Worm (Caenorhabditis elegans) whole organism, L2 larva: Measurements from ENCODE around the gene str-156.

ENCODE experiments used
- C34F6.9 ChIP-seq: fragments of 150-350 bp; optimal IDR thresholded peaks from 2 replicates; lab custom pipeline; 2014; ENCODE audit warnings: missing biosample characterization, missing genetic modification characterization
- F13H6.1 ChIP-seq: sonication (generic microtip); optimal IDR thresholded peaks from 2 replicates; lab custom pipeline; 2016; ENCODE audit warnings: missing genetic modification characterization, missing compliant biosample characterization
- R02D3.7 ChIP-seq: fragments of 150-350 bp; optimal IDR thresholded peaks from 2 replicates; lab custom pipeline; 2014; ENCODE audit warnings: missing biosample characterization, missing genetic modification characterization
- Y55F3AM.14 ChIP-seq: fragments of 200-800 bp; sonication (Bioruptor generic); optimal IDR thresholded peaks from 2 replicates; lab custom pipeline; 2018; ENCODE audit warnings: mild to moderate bottlenecking, missing genetic modification characterization, missing compliant biosample characterization
- alr-1 ChIP-seq: fragments of 150-350 bp; optimal IDR thresholded peaks from 2 replicates; lab custom pipeline; 2014; ENCODE audit warnings: missing biosample characterization, missing genetic modification characterization
- aly-2 ChIP-seq: fragments of 150-350 bp; optimal IDR thresholded peaks from 2 replicates; lab custom pipeline; 2014; ENCODE audit warnings: missing biosample characterization, missing genetic modification characterization
- ceh-16 ChIP-seq: fragments of 150-350 bp; optimal IDR thresholded peaks from 2 replicates; lab custom pipeline; 2014; ENCODE audit warnings: missing biosample characterization, missing genetic modification characterization
- crh-2 ChIP-seq: sonication (generic microtip); optimal IDR thresholded peaks from 2 replicates; lab custom pipeline; 2017; ENCODE audit warnings: missing biosample characterization, missing genetic modification characterization
- dmd-4 ChIP-seq: sonication (generic microtip); optimal IDR thresholded peaks from 2 replicates; lab custom pipeline; 2017; ENCODE audit warnings: missing biosample characterization, missing genetic modification characterization
- egl-27 ChIP-seq: sonication (generic microtip); optimal IDR thresholded peaks from 3 replicates; lab custom pipeline; 2017; ENCODE audit warnings: missing biosample characterization, missing genetic modification reagents, missing genetic modification characterization
- elt-3 ChIP-seq: sonication (generic microtip); optimal IDR thresholded peaks from 2 replicates; lab custom pipeline; 2017; ENCODE audit warnings: missing biosample characterization, missing genetic modification characterization
- fos-1 ChIP-seq: fragments of 150-350 bp; optimal IDR thresholded peaks from 2 replicates; lab custom pipeline; 2014; ENCODE audit warnings: missing biosample characterization, missing genetic modification characterization
- lin-11 ChIP-seq: fragments of 150-350 bp; sonication (generic microtip); optimal IDR thresholded peaks from 2 replicates; lab custom pipeline; 2014; ENCODE audit warnings: missing biosample characterization, missing genetic modification characterization, inconsistent platforms, mixed read lengths
- lin-13 ChIP-seq: fragments of 150-350 bp; optimal IDR thresholded peaks from 2 replicates; lab custom pipeline; 2014; ENCODE audit warnings: missing biosample characterization, missing genetic modification reagents, missing genetic modification characterization
- lin-39 ChIP-seq: fragments of 150-350 bp; optimal IDR thresholded peaks from 2 replicates; lab custom pipeline; 2014; ENCODE audit warnings: missing biosample characterization, missing genetic modification reagents, missing genetic modification characterization
- lsy-2 ChIP-seq, 2 experiments: fragments of 150-350 bp in 1 of 2; sonication (generic microtip) in 1 of 2; optimal IDR thresholded peaks; 2 replicates each; lab custom pipeline; 2014 to 2017; ENCODE audit warnings: missing biosample characterization in 2 of 2, missing genetic modification characterization in 2 of 2
- mdl-1 ChIP-seq, 2 experiments: fragments of 150-350 bp in 1 of 2; sonication (generic microtip) in 1 of 2; optimal IDR thresholded peaks; 2 replicates each; lab custom pipeline; 2017; ENCODE audit warnings: missing biosample characterization in 2 of 2, missing genetic modification characterization in 2 of 2
- nhr-11 ChIP-seq: fragments of 150-350 bp; optimal IDR thresholded peaks from 2 replicates; lab custom pipeline; 2014; ENCODE audit warnings: missing biosample characterization, missing genetic modification characterization
- nhr-129 ChIP-seq: fragments of 150-350 bp; optimal IDR thresholded peaks from 2 replicates; lab custom pipeline; 2014; ENCODE audit warnings: missing biosample characterization, missing genetic modification characterization
- nhr-21 ChIP-seq: fragments of 150-350 bp; optimal IDR thresholded peaks from 2 replicates; lab custom pipeline; 2014; ENCODE audit warnings: missing biosample characterization, missing genetic modification characterization
- nhr-23 ChIP-seq: fragments of 150-350 bp; optimal IDR thresholded peaks from 2 replicates; lab custom pipeline; 2014; ENCODE audit warnings: missing biosample characterization, missing genetic modification reagents, missing genetic modification characterization
- nhr-237 ChIP-seq: fragments of 150-350 bp; optimal IDR thresholded peaks from 2 replicates; lab custom pipeline; 2014; ENCODE audit warnings: missing biosample characterization, missing genetic modification characterization
- nhr-25 ChIP-seq: fragments of 150-350 bp; sonication (generic microtip); optimal IDR thresholded peaks from 3 replicates; lab custom pipeline; 2014; ENCODE audit warnings: missing biosample characterization, missing genetic modification characterization
- nhr-77 ChIP-seq: fragments of 150-350 bp; optimal IDR thresholded peaks from 2 replicates; lab custom pipeline; 2014; ENCODE audit warnings: missing biosample characterization, missing genetic modification characterization
- peb-1 ChIP-seq: fragments of 150-350 bp; optimal IDR thresholded peaks from 2 replicates; lab custom pipeline; 2014; ENCODE audit warnings: missing biosample characterization, missing genetic modification characterization
- sem-4 ChIP-seq: fragments of 150-350 bp; optimal IDR thresholded peaks from 2 replicates; lab custom pipeline; 2014; ENCODE audit warnings: missing biosample characterization, missing genetic modification reagents, missing genetic modification characterization
- skn-1 ChIP-seq: sonication (generic microtip); optimal IDR thresholded peaks from 2 replicates; lab custom pipeline; 2017; ENCODE audit warnings: missing biosample characterization, missing genetic modification characterization
- sma-9 ChIP-seq, 2 experiments: fragments of 150-350 bp in 1 of 2; sonication (generic microtip) in 1 of 2; optimal IDR thresholded peaks; 2 replicates each; lab custom pipeline; 2014 to 2016; ENCODE audit warnings: missing genetic modification characterization in 2 of 2, mild to moderate bottlenecking in 1 of 2, missing biosample characterization in 1 of 2, missing compliant biosample characterization in 1 of 2, missing genetic modification reagents in 1 of 2, moderate library complexity in 1 of 2
- unc-39 ChIP-seq: fragments of 150-350 bp; optimal IDR thresholded peaks from 2 replicates; lab custom pipeline; 2014; ENCODE audit warnings: missing biosample characterization, missing genetic modification characterization
- unc-55 ChIP-seq: fragments of 150-350 bp; sonication (generic microtip); optimal IDR thresholded peaks from 3 replicates; lab custom pipeline; 2014; ENCODE audit warnings: missing biosample characterization, missing genetic modification reagents, missing genetic modification characterization
- unc-62 ChIP-seq: fragments of 150-350 bp; optimal IDR thresholded peaks from 2 replicates; lab custom pipeline; 2014; ENCODE audit warnings: missing biosample characterization, missing genetic modification reagents, missing genetic modification characterization
- zag-1 ChIP-seq: fragments of 150-350 bp; optimal IDR thresholded peaks from 2 replicates; lab custom pipeline; 2014; ENCODE audit warnings: missing biosample characterization, missing genetic modification characterization
- ztf-11 ChIP-seq: sonication (generic microtip); optimal IDR thresholded peaks from 2 replicates; lab custom pipeline; 2017; ENCODE audit warnings: missing biosample characterization, missing genetic modification characterization
- ztf-4 ChIP-seq: fragments of 150-350 bp; optimal IDR thresholded peaks from 2 replicates; lab custom pipeline; 2014; ENCODE audit warnings: missing biosample characterization, missing genetic modification characterization

The str-156 gene

DNA sequence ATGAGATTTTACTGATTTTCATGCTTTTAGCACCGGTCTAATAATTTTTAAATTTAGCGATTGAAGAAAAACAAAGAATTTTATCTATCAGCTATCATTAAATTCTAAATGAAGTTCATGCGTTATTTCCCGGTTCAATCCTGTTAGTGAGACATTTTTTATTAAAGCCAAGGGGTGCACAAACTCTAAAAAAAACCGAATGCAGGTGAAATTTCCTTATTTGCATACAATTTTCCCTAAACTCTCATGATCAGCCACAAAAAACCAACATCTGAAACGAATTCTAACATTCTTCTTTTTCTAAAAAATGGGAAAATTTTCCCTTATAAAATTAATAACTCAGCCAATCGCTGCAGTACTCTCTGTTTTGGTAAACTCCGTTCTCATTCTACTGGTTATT is at the start of gene str-156:
Gene str-156 (plus strand): TSS at position 301 of the 400 bp plus-strand sequence.
- no peak for TF ChIP-seq unc-62 (GFP tag; lab: Kevin White, UChicago)
- no peak for TF ChIP-seq egl-27 (tag; lab: Kevin White, UChicago)
- no peak for TF ChIP-seq ztf-4 (tag; lab: Kevin White, UChicago)
- TF ChIP-seq lsy-2 (tag; optimal IDR thresholded peaks at IDR 0.05; lab: Kevin White, UChicago) = no peak
- TF ChIP-seq lin-13 = no peak
- TF ChIP-seq mdl-1 (tag; optimal IDR thresholded peaks at IDR 0.05; lab: Kevin White, UChicago) = no peak
- TF ChIP-seq R02D3.7 (tag; lab: Kevin White, UChicago) = no peak
- TF ChIP-seq sem-4 = no peak
- no peak for TF ChIP-seq alr-1 (tag; lab: Kevin White, UChicago)
- no peak for TF ChIP-seq nhr-237 (tag; lab: Kevin White, UChicago)
- TF ChIP-seq fos-1 (tag; lab: Kevin White, UChicago) = no peak
- no peak for TF ChIP-seq ztf-11 (tag; lab: Kevin White, UChicago)
- no peak for TF ChIP-seq nhr-25
- TF ChIP-seq lin-39 = no peak
- TF ChIP-seq aly-2 (tag; lab: Kevin White, UChicago) = no peak
- TF ChIP-seq unc-55 = no peak
- no peak for TF ChIP-seq skn-1 (tag; lab: Kevin White, UChicago)
- TF ChIP-seq nhr-21 (tag; lab: Kevin White, UChicago) = no peak
- no peak for TF ChIP-seq dmd-4 (tag; lab: Kevin White, UChicago)

DNA sequence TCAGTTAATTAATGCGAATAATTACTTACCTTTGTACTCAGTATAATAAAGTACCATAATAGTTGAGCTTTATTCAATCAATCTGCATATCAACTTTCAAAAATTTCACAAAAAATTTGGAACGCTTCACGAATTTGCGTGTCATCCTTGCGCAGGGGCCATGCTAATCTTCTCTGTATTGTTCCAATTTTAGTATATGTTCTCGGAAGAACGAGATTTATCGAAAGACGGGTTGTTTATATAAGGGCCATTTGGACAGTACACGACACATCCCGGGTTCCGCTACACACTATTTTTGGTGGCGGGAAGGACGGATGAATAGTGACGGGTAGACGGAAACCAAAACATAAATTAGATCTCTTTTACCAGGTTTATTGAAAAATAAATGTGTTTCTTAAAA is 48.7 kb upstream of the str-156 start:
- TF ChIP-seq lin-13 = no peak
- no peak for TF ChIP-seq nhr-23 (tag; lab: Kevin White, UChicago)
- TF ChIP-seq ceh-16 (tag; lab: Kevin White, UChicago) = no peak
- no peak for TF ChIP-seq mdl-1 (tag; optimal IDR thresholded peaks at IDR 0.05; lab: Kevin White, UChicago)
- no peak for TF ChIP-seq aly-2 (tag; lab: Kevin White, UChicago)
- no peak for TF ChIP-seq crh-2 (tag; lab: Kevin White, UChicago)
- no peak for TF ChIP-seq lin-11
- no peak for TF ChIP-seq unc-62 (GFP tag; lab: Kevin White, UChicago)

DNA sequence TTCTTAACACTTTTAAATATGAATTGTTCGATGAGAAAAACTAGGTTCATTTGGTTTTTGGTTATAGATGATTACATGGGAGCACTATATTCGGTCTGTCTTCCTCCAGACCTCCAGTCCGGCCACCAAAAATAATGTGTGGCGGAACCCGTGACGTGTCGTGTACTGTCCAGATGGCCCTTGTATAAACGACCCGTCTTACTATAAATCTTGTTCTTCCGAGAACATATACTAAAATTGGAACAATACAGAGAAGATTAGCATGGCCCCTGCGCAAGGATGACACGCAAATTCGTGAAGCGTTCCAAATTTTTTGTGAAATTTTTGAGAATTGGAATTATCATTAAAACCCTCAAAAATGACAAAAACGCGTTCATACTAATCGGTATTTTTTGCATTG is 46.6 kb upstream of the str-156 start:
- TF ChIP-seq zag-1 (tag; lab: Kevin White, UChicago) (no peak), ceh-16 (tag; lab: Kevin White, UChicago) (no peak), sem-4 (no peak)
- TF ChIP-seq, all 48 proteins: peak for 0

DNA sequence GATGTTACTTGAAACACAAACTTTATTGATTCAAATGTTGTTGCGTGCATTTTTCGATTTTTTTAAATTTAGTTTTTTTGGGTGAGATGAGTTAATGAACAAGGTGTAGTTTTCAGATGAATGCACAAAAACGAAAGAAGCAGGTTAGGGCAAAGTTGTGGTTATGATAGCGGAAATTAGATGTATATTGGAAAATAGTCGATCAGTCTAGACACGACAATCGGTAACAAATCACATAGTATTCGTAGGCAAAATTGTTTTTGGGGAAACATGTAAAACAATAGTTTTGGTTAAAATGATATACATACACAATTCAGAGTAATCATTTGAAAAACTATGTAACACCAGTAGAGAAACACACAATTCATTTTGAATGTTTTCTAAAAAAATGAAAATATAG is 45.6 kb upstream of the str-156 start, which contains the start of gene str-172:
Gene str-172 (minus strand): TSS at position 101 of the 400 bp plus-strand sequence.
- TF ChIP-seq lin-13 = no peak
- no peak for TF ChIP-seq C34F6.9 (tag; lab: Kevin White, UChicago)
- no peak for TF ChIP-seq sma-9 (GFP tag; optimal IDR thresholded peaks at IDR 0.05; lab: Kevin White, UChicago)
- no peak for TF ChIP-seq sma-9 (tag; optimal IDR thresholded peaks at IDR 0.05; lab: Kevin White, UChicago)
- no peak for TF ChIP-seq nhr-77 (tag; lab: Kevin White, UChicago)
- TF ChIP-seq lin-11 = no peak
- TF ChIP-seq nhr-129 (tag; lab: Kevin White, UChicago) = no peak
- TF ChIP-seq, all 48 proteins: peak for 0

DNA sequence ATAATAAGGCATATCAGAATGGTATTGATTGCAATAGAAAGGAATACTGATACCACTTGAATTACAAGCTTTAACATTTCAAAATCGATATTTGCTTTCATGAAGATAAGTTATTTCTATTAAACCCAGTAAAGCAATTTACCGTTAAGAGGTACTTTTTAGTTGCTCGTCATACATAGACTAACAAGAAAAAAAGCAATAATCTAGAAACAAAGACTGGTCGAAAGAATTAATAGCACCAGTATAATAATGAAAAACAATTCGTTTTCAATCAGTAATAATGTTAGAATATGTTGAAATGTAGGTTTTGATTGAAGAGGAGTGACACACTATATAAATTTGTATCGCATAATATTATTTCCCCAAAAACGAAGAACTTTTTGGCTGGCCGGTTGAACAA is 42.6 kb upstream of the str-156 start, which contains the start of gene str-175:
Gene str-175 (minus strand): TSS at position 101 of the 400 bp plus-strand sequence.
- TF ChIP-seq unc-39 (tag; lab: Kevin White, UChicago) = no peak
- no peak for TF ChIP-seq lin-39
- TF ChIP-seq elt-3 (tag; lab: Kevin White, UChicago) = no peak
- TF ChIP-seq skn-1 (tag; lab: Kevin White, UChicago) = no peak
- no peak for TF ChIP-seq nhr-21 (tag; lab: Kevin White, UChicago)
- no peak for TF ChIP-seq alr-1 (tag; lab: Kevin White, UChicago)
- no peak for TF ChIP-seq F13H6.1
- no peak for TF ChIP-seq lin-13
- TF ChIP-seq crh-2 (tag; lab: Kevin White, UChicago) = no peak
- TF ChIP-seq ztf-4 (tag; lab: Kevin White, UChicago) = no peak
- no peak for TF ChIP-seq nhr-11 (tag; lab: Kevin White, UChicago)
- no peak for TF ChIP-seq Y55F3AM.14 (GFP tag; lab: Kevin White, UChicago)
- TF ChIP-seq aly-2 (tag; lab: Kevin White, UChicago) = no peak
- no peak for TF ChIP-seq peb-1
- TF ChIP-seq ceh-16 (tag; lab: Kevin White, UChicago) = no peak
- no peak for TF ChIP-seq egl-27 (tag; lab: Kevin White, UChicago)
- no peak for TF ChIP-seq R02D3.7 (tag; lab: Kevin White, UChicago)
- no peak for TF ChIP-seq nhr-25
- no peak for TF ChIP-seq unc-62 (GFP tag; lab: Kevin White, UChicago)
- TF ChIP-seq, all 48 proteins: peak for 0
